Worm (Caenorhabditis elegans) whole organism, L1 larva: Measurements from ENCODE around the gene F32H5.1.

ENCODE experiments used
- aly-2 ChIP-seq: fragments of 150-350 bp; optimal IDR thresholded peaks from 2 replicates; lab custom pipeline; 2014; ENCODE audit warnings: missing biosample characterization, missing genetic modification characterization
- ama-1 ChIP-seq: fragments of 150-350 bp; optimal IDR thresholded peaks from 2 replicates; lab custom pipeline; 2014
- blmp-1 ChIP-seq: fragments of 150-350 bp; optimal IDR thresholded peaks from 2 replicates; lab custom pipeline; 2014; ENCODE audit warnings: missing biosample characterization, missing genetic modification characterization
- ceh-88 ChIP-seq: fragments of 200-800 bp; sonication (Bioruptor generic); IDR thresholded peaks from 2 replicates; pipeline ENCODE4 v1.3.6; 2022; ENCODE audit warnings: missing genetic modification characterization, missing compliant biosample characterization
- ceh-90 ChIP-seq: sonication (generic microtip); optimal IDR thresholded peaks from 2 replicates; lab custom pipeline; 2016; ENCODE audit warnings: missing genetic modification characterization, missing compliant biosample characterization
- egl-13 ChIP-seq: sonication (generic microtip); optimal IDR thresholded peaks from 2 replicates; lab custom pipeline; 2016; ENCODE audit warnings: missing genotype, missing genetic modification reagents, missing genetic modification characterization, missing compliant biosample characterization
- egl-27 ChIP-seq, 2 experiments: fragments of 150-350 bp in 1 of 2; sonication (generic microtip); optimal IDR thresholded peaks; 3 replicates each; lab custom pipeline; 2017 to 2018; ENCODE audit warnings: missing biosample characterization in 2 of 2, missing genetic modification characterization in 2 of 2, missing genetic modification reagents in 2 of 2
- elt-2 ChIP-seq: sonication (generic microtip); optimal IDR thresholded peaks from 2 replicates; lab custom pipeline; 2016; ENCODE audit warnings: missing genetic modification characterization, mild to moderate bottlenecking, inconsistent platforms, missing compliant biosample characterization, missing genetic modification reagents
- fkh-8 ChIP-seq: sonication (generic microtip); optimal IDR thresholded peaks from 2 replicates; lab custom pipeline; 2016; ENCODE audit warnings: mild to moderate bottlenecking, missing genetic modification characterization, missing compliant biosample characterization
- fos-1 ChIP-seq: fragments of 150-350 bp; optimal IDR thresholded peaks from 2 replicates; lab custom pipeline; 2014; ENCODE audit warnings: missing biosample characterization, missing genetic modification characterization
- grh-1 ChIP-seq: fragments of 200-800 bp; sonication (Bioruptor generic); IDR thresholded peaks from 2 replicates; pipeline ENCODE4 v1.3.6; 2022; ENCODE audit warnings: missing genetic modification reagents, missing genetic modification characterization, missing compliant biosample characterization
- hlh-17 ChIP-seq: fragments of 200-800 bp; sonication (Bioruptor generic); optimal IDR thresholded peaks from 2 replicates; lab custom pipeline; 2018; ENCODE audit warnings: missing genetic modification characterization, mild to moderate bottlenecking, missing compliant biosample characterization, moderate library complexity, borderline replicate concordance
- hlh-4 ChIP-seq: sonication (generic microtip); optimal IDR thresholded peaks from 2 replicates; lab custom pipeline; 2016; ENCODE audit warnings: mild to moderate bottlenecking, missing genetic modification characterization, missing compliant biosample characterization
- hpl-2 ChIP-seq: fragments of 150-350 bp; optimal IDR thresholded peaks from 2 replicates; lab custom pipeline; 2014; ENCODE audit warnings: missing biosample characterization, missing genetic modification reagents, missing genetic modification characterization
- irx-1 ChIP-seq: sonication (generic microtip); optimal IDR thresholded peaks from 2 replicates; lab custom pipeline; 2016; ENCODE audit warnings: missing genetic modification characterization, missing compliant biosample characterization
- isw-1 ChIP-seq: fragments of 200-800 bp; sonication (Bioruptor generic); IDR thresholded peaks from 2 replicates; pipeline ENCODE4 v1.3.6; 2022; ENCODE audit warnings: missing genetic modification characterization, missing compliant biosample characterization
- lin-14 ChIP-seq: fragments of 200-800 bp; sonication (Bioruptor generic); optimal IDR thresholded peaks from 2 replicates; lab custom pipeline; 2018; ENCODE audit warnings: mild to moderate bottlenecking, missing genetic modification characterization, moderate library complexity, missing compliant biosample characterization
- lin-15B ChIP-seq: fragments of 150-350 bp; sonication (generic microtip); optimal IDR thresholded peaks from 3 replicates; lab custom pipeline; 2014; ENCODE audit warnings: missing biosample characterization, missing genetic modification characterization
- lin-35 ChIP-seq, 2 experiments: fragments of 150-350 bp; optimal IDR thresholded peaks; 2 replicates each; lab custom pipeline; 2014; ENCODE audit warnings: missing biosample characterization in 2 of 2, missing genetic modification characterization in 2 of 2, missing genetic modification reagents in 2 of 2
- mdl-1 ChIP-seq, 2 experiments: fragments of 150-350 bp; optimal IDR thresholded peaks; 2 replicates each; lab custom pipeline; 2014 to 2017; ENCODE audit warnings: missing biosample characterization in 2 of 2, missing genetic modification characterization in 2 of 2, inconsistent platforms in 1 of 2
- mep-1 ChIP-seq: fragments of 150-350 bp; optimal IDR thresholded peaks from 2 replicates; lab custom pipeline; 2014; ENCODE audit warnings: missing biosample characterization, missing genetic modification characterization
- nhr-12 ChIP-seq: sonication (generic microtip); optimal IDR thresholded peaks from 2 replicates; lab custom pipeline; 2017; ENCODE audit warnings: missing biosample characterization, missing genetic modification characterization
- nhr-20 ChIP-seq: sonication (generic microtip); optimal IDR thresholded peaks from 2 replicates; lab custom pipeline; 2016; ENCODE audit warnings: mild to moderate bottlenecking, missing genetic modification characterization, missing compliant biosample characterization
- nhr-71 ChIP-seq: sonication (generic microtip); optimal IDR thresholded peaks from 2 replicates; lab custom pipeline; 2016; ENCODE audit warnings: mild to moderate bottlenecking, missing genetic modification characterization, moderate library complexity, missing compliant biosample characterization
- nhr-85 ChIP-seq: sonication (generic microtip); peaks from one replicate; lab custom pipeline; 2016; ENCODE audit warnings: missing genetic modification characterization, inconsistent platforms, missing compliant biosample characterization
- pax-3 ChIP-seq: fragments of 200-800 bp; sonication (Bioruptor generic); optimal IDR thresholded peaks from 2 replicates; lab custom pipeline; 2018; ENCODE audit warnings: mild to moderate bottlenecking, missing genetic modification characterization, moderate library complexity, missing compliant biosample characterization
- pqm-1 ChIP-seq: sonication (generic microtip); optimal IDR thresholded peaks from 3 replicates; lab custom pipeline; 2017; ENCODE audit warnings: missing biosample characterization, missing genetic modification characterization
- rnt-1 ChIP-seq: sonication (generic microtip); optimal IDR thresholded peaks from 2 replicates; lab custom pipeline; 2016; ENCODE audit warnings: mild to moderate bottlenecking, missing genetic modification characterization, moderate library complexity, missing compliant biosample characterization
- sup-37 ChIP-seq: fragments of 200-800 bp; sonication (Bioruptor generic); optimal IDR thresholded peaks from 2 replicates; lab custom pipeline; 2018; ENCODE audit warnings: mild to moderate bottlenecking, missing genetic modification characterization, missing compliant biosample characterization
- tbx-2 ChIP-seq: sonication (generic microtip); optimal IDR thresholded peaks from 2 replicates; lab custom pipeline; 2016; ENCODE audit warnings: missing genetic modification characterization, missing compliant biosample characterization
- unc-130 ChIP-seq: fragments of 150-350 bp; optimal IDR thresholded peaks from 2 replicates; lab custom pipeline; 2017; ENCODE audit warnings: missing biosample characterization, missing genetic modification characterization, inconsistent platforms
- unc-30 ChIP-seq: sonication (generic microtip); optimal IDR thresholded peaks from 2 replicates; lab custom pipeline; 2017; ENCODE audit warnings: missing biosample characterization, missing genetic modification characterization
- unc-62 ChIP-seq: fragments of 150-350 bp; optimal IDR thresholded peaks from 2 replicates; lab custom pipeline; 2014; ENCODE audit warnings: missing biosample characterization, missing genetic modification reagents, missing genetic modification characterization
- ztf-11 ChIP-seq, 2 experiments: sonication (generic microtip); optimal IDR thresholded peaks; 2 replicates each; lab custom pipeline; 2016 to 2017; ENCODE audit warnings: missing genetic modification characterization in 2 of 2, missing biosample characterization in 1 of 2, missing compliant biosample characterization in 1 of 2

Gene F32H5.1

DNA sequence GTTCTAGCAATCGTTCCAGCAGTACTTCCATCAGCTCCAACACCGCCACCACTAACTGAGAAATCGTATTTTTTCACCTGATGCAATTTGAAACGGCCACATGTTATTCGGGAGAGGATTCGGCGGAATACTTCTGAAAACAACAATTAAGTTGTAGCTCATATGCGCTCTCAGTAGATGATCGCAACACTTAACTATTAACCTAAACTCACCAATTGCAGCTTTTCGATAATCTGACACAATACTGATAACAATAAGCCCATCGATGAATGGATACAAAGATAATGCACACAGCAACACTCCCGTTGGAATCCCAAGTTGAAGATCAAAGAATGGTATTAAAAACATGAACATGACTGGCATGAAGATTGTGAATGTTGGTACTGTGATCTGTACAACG lies 19.8 kb downstream of the F32H5.1 start:
- no peak for TF ChIP-seq ceh-90
- TF ChIP-seq egl-27 (tag; optimal IDR thresholded peaks at IDR 0.05; lab: Kevin White, UChicago) = no peak
- TF ChIP-seq pqm-1 (tag; lab: Kevin White, UChicago) = no peak
- no peak for TF ChIP-seq unc-130 (tag; lab: Kevin White, UChicago)
- TF ChIP-seq isw-1 (GFP tag; lab: Robert Waterston, UW) = no peak
- no peak for TF ChIP-seq hlh-4
- no peak for TF ChIP-seq fos-1
- TF ChIP-seq unc-30 (tag; lab: Kevin White, UChicago) = no peak
- no peak for TF ChIP-seq egl-13 (tag; lab: Kevin White, UChicago)
- TF ChIP-seq nhr-12 (tag; lab: Kevin White, UChicago) = no peak
- no peak for TF ChIP-seq tbx-2
- no peak for TF ChIP-seq fkh-8 (tag; lab: Kevin White, UChicago)
- TF ChIP-seq, all 84 proteins: peak for 0

DNA sequence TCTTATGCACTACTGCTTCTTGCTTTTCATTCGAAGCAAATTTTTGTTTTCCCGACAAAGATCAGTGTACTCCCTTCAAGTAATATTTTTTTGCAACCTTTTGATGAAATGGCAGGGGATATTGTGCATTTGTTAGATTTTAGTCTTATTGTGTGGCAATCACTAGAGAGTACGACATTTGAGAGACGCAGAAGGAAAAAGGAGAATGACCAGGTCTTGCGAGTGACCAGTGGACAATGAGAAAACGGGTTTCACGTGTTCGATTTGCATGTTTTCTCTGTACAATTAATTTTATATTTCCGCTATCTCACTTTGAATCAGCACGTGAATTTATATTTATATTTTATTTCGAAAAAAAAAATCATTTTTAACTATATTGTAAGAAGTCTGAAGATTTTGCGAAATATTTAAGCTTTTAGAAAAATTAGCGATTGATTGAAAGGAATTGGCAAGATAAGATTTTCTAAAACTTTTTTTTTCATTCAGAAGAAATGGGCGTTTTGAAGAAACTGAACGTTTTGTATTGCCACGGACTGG lies 21.9 kb downstream of the F32H5.1 start, which contains the start of gene C50B6.9:
Gene C50B6.9 (plus strand): TSS at position 487 of the 537 bp plus-strand sequence.
- TF ChIP-seq blmp-1 (tag; lab: Kevin White, UChicago) (peak; percentile 21), hlh-4 (no peak), tbx-2 (no peak), ztf-11 (tag; optimal IDR thresholded peaks at IDR 0.05; lab: Kevin White, UChicago) (no peak), mep-1 (tag; lab: Kevin White, UChicago) (peak; percentile 26)

DNA sequence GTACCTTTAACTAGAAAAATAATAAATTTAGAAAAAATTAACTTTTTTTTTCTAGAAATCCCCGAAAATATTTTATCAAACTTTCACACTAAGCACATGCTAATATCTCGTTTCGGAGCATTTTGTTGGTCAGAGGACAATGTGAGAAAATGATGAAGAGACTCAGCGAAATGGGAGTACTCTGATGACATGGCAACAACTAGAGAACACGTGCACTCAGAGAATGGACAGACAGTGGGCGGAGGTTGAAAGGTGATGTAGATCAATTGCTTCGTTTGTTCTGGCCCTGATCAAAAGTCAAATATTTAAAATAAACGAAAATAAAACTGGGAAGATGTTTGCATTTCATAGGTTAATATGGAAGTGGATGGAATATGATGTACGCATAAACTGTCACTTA lies 23.4 kb downstream of the F32H5.1 start:
- TF ChIP-seq ama-1 (lab: Kevin White, UChicago) (no peak), ceh-88 (GFP tag; lab: Robert Waterston, UW) (no peak), irx-1 (tag; lab: Kevin White, UChicago) (no peak), rnt-1 (peak; percentile 7), lin-14 (GFP tag; lab: Kevin White, UChicago) (peak; percentile 3), egl-13 (tag; lab: Kevin White, UChicago) (no peak), nhr-20 (tag; lab: Kevin White, UChicago) (peak; percentile 11), lin-35 (GFP tag; optimal IDR thresholded peaks at IDR 0.05; lab: Kevin White, UChicago) (peak in 1 of 2 experiments; percentile 4), hpl-2 (no peak), unc-62 (GFP tag; lab: Kevin White, UChicago) (no peak), nhr-85 (tag; lab: Kevin White, UChicago) (peak; percentile 18), mdl-1 (tag; optimal IDR thresholded peaks at IDR 0.05; lab: Kevin White, UChicago) (peak in 1 of 2 experiments; percentile 11), nhr-71 (tag; lab: Kevin White, UChicago) (peak; percentile 19), pax-3 (no peak), sup-37 (GFP tag; lab: Kevin White, UChicago) (no peak), fkh-8 (tag; lab: Kevin White, UChicago) (peak; percentile 27)

DNA sequence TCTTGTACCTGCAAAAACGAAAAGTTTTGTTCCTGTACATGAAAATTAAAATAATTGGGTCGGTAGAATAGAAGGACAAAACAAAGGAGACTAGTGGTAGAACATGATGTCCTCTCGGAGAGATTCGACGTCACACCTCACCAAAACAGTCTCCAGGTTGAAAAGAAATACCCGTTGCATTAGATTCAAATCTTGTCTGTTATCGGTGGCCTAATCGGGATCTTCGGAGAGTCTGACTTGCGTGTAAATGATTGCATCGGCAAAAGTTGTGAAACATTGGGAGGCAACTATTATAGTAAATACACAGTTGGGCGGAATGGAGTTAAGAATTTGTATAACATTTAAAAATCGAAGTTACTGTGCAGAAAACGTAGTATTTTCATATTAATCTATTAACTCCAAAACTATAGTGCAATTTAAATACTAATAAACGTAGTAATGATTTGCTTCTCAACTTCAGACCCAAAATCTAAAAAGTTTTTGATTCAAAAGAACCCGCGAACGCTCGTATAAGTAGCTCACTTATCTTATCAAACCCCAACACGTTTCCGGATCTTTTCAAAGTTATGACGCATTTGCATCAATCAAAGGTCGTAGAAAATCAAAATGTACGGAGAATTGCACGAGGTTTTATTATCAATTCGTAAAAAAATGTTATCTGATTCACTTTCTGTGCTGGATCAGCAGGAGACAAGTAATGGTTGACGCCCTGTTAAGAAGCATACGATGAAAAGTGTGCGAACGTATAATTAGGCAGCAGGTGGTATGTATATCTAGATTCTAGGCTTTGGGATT lies 24.3 kb downstream of the F32H5.1 start, which contains the start of gene nhr-168:
Gene nhr-168 (minus strand): TSS at position 486 of the 795 bp plus-strand sequence.
- TF ChIP-seq rnt-1 (peak; percentile 12), lin-14 (GFP tag; lab: Kevin White, UChicago) (peak; percentile 68), aly-2 (tag; lab: Kevin White, UChicago) (no peak), hlh-17 (GFP tag; lab: Kevin White, UChicago) (no peak), unc-30 (tag; lab: Kevin White, UChicago) (no peak), elt-2 (tag; lab: Kevin White, UChicago) (peak; percentile 72), nhr-20 (tag; lab: Kevin White, UChicago) (peak; percentile 5), fos-1 (no peak), blmp-1 (tag; lab: Kevin White, UChicago) (peak; percentile 38), nhr-85 (tag; lab: Kevin White, UChicago) (peak; percentile 88), lin-15B (tag; lab: Kevin White, UChicago) (no peak), pax-3 (peak; percentile 39), grh-1 (GFP tag; lab: Robert Waterston, UW) (peak; percentile 41)
